Worm (Caenorhabditis elegans) whole organism, L3 larva: Measurements from ENCODE around the gene Y53F4B.23.

Experiments
- aly-2 ChIP-seq: fragments of 150-350 bp; optimal IDR thresholded peaks from 2 replicates; lab custom pipeline; 2014; ENCODE audit warnings: missing biosample characterization, missing genetic modification characterization
- ama-1 ChIP-seq: fragments of 150-350 bp; optimal IDR thresholded peaks from 2 replicates; lab custom pipeline; 2018
- ceh-16 ChIP-seq: sonication (generic microtip); optimal IDR thresholded peaks from 2 replicates; lab custom pipeline; 2017; ENCODE audit warnings: missing biosample characterization, missing genetic modification characterization
- ceh-28 ChIP-seq: fragments of 150-350 bp; optimal IDR thresholded peaks from 2 replicates; lab custom pipeline; 2014; ENCODE audit warnings: missing biosample characterization, missing genetic modification reagents, missing genetic modification characterization
- ceh-82 ChIP-seq: fragments of 150-350 bp; optimal IDR thresholded peaks from 2 replicates; lab custom pipeline; 2014; ENCODE audit warnings: missing biosample characterization, missing genetic modification characterization
- daf-12 ChIP-seq: fragments of 150-350 bp; optimal IDR thresholded peaks from 2 replicates; lab custom pipeline; 2014; ENCODE audit warnings: missing biosample characterization, missing genetic modification reagents, missing genetic modification characterization
- egl-27 ChIP-seq: sonication (generic microtip); optimal IDR thresholded peaks from 4 replicates; lab custom pipeline; 2017; ENCODE audit warnings: missing biosample characterization, missing genetic modification reagents, missing genetic modification characterization
- elt-1 ChIP-seq: fragments of 150-350 bp; optimal IDR thresholded peaks from 2 replicates; lab custom pipeline; 2014; ENCODE audit warnings: missing biosample characterization, missing genetic modification characterization
- elt-2 ChIP-seq: sonication (generic microtip); optimal IDR thresholded peaks from 2 replicates; lab custom pipeline; 2016; ENCODE audit warnings: missing genetic modification reagents, mild to moderate bottlenecking, missing genetic modification characterization, missing compliant biosample characterization
- elt-3 ChIP-seq, 3 experiments: fragments of 150-350 bp in 1 of 3; sonication (generic microtip) in 2 of 3; optimal IDR thresholded peaks; 2 replicates in 2 of 3; 4 replicates in 1 of 3; lab custom pipeline; 2014 to 2017; ENCODE audit warnings: missing biosample characterization in 3 of 3, missing genetic modification characterization in 3 of 3
- eor-1 ChIP-seq, 2 experiments: fragments of 150-350 bp; optimal IDR thresholded peaks; 2 replicates each; lab custom pipeline; 2014 to 2018; ENCODE audit warnings: missing biosample characterization in 2 of 2, missing genetic modification characterization in 2 of 2
- fkh-10 ChIP-seq: sonication (generic microtip); optimal IDR thresholded peaks from 2 replicates; lab custom pipeline; 2017; ENCODE audit warnings: missing biosample characterization, missing genetic modification reagents, missing genetic modification characterization
- fkh-2 ChIP-seq: fragments of 150-350 bp; optimal IDR thresholded peaks from 2 replicates; lab custom pipeline; 2014; ENCODE audit warnings: missing biosample characterization, missing genetic modification reagents, missing genetic modification characterization
- hmg-11 ChIP-seq: sonication (generic microtip); optimal IDR thresholded peaks from 2 replicates; lab custom pipeline; 2016; ENCODE audit warnings: missing genetic modification characterization, missing compliant biosample characterization
- lin-15B ChIP-seq: fragments of 150-350 bp; optimal IDR thresholded peaks from 2 replicates; lab custom pipeline; 2014; ENCODE audit warnings: missing biosample characterization, missing genetic modification characterization
- lin-39 ChIP-seq: fragments of 150-350 bp; optimal IDR thresholded peaks from 2 replicates; lab custom pipeline; 2018; ENCODE audit warnings: missing biosample characterization, missing genetic modification reagents, missing genetic modification characterization
- lsy-12 ChIP-seq: sonication (generic microtip); optimal IDR thresholded peaks from 2 replicates; lab custom pipeline; 2016; ENCODE audit warnings: mild to moderate bottlenecking, missing genetic modification characterization, missing compliant biosample characterization
- mdl-1 ChIP-seq: fragments of 150-350 bp; optimal IDR thresholded peaks from 2 replicates; lab custom pipeline; 2014; ENCODE audit warnings: missing biosample characterization, missing genetic modification characterization
- nfya-1 ChIP-seq: sonication (generic microtip); optimal IDR thresholded peaks from 2 replicates; lab custom pipeline; 2017; ENCODE audit warnings: missing genetic modification characterization, mild to moderate bottlenecking, missing compliant biosample characterization, antibody characterized with exemption, moderate library complexity; ENCODE audit not compliant: insufficient read depth
- nhr-23 ChIP-seq: fragments of 150-350 bp; optimal IDR thresholded peaks from 2 replicates; lab custom pipeline; 2014; ENCODE audit warnings: missing biosample characterization, missing genetic modification reagents, missing genetic modification characterization
- nhr-237 ChIP-seq: fragments of 150-350 bp; optimal IDR thresholded peaks from 2 replicates; lab custom pipeline; 2014; ENCODE audit warnings: missing biosample characterization, missing genetic modification characterization
- nhr-25 ChIP-seq: sonication (generic microtip); optimal IDR thresholded peaks from 2 replicates; lab custom pipeline; 2017; ENCODE audit warnings: missing biosample characterization, missing genetic modification characterization
- nhr-43 ChIP-seq: sonication (generic microtip); optimal IDR thresholded peaks from 2 replicates; lab custom pipeline; 2016; ENCODE audit warnings: mild to moderate bottlenecking, missing genetic modification characterization, missing compliant biosample characterization; ENCODE audit not compliant: poor library complexity, severe bottlenecking
- nhr-67 ChIP-seq: fragments of 150-350 bp; optimal IDR thresholded peaks from 2 replicates; lab custom pipeline; 2014; ENCODE audit warnings: missing biosample characterization, missing genetic modification characterization
- nhr-76 ChIP-seq: fragments of 150-350 bp; sonication (generic microtip); optimal IDR thresholded peaks from 5 replicates; lab custom pipeline; 2014; ENCODE audit warnings: missing biosample characterization, missing genetic modification characterization
- pha-4 ChIP-seq: fragments of 150-350 bp; optimal IDR thresholded peaks from 2 replicates; lab custom pipeline; 2014; ENCODE audit warnings: missing biosample characterization, missing genetic modification reagents, missing genetic modification characterization
- pqm-1 ChIP-seq: fragments of 150-350 bp; optimal IDR thresholded peaks from 2 replicates; lab custom pipeline; 2017; ENCODE audit warnings: missing biosample characterization, missing genetic modification characterization, inconsistent platforms
- skn-1 ChIP-seq: fragments of 150-350 bp; optimal IDR thresholded peaks from 2 replicates; lab custom pipeline; 2014; ENCODE audit warnings: missing biosample characterization, missing genetic modification characterization
- snpc-4 ChIP-seq: fragments of 150-350 bp; optimal IDR thresholded peaks from 2 replicates; lab custom pipeline; 2014; ENCODE audit warnings: missing biosample characterization, missing genetic modification characterization
- tbx-2 ChIP-seq: sonication (generic microtip); optimal IDR thresholded peaks from 2 replicates; lab custom pipeline; 2016; ENCODE audit warnings: mild to moderate bottlenecking, missing genetic modification characterization, missing compliant biosample characterization
- unc-39 ChIP-seq: sonication (generic microtip); optimal IDR thresholded peaks from 4 replicates; lab custom pipeline; 2017; ENCODE audit warnings: missing biosample characterization, missing genetic modification characterization
- unc-62 ChIP-seq: fragments of 150-350 bp; sonication (generic microtip); optimal IDR thresholded peaks from 4 replicates; lab custom pipeline; 2014; ENCODE audit warnings: missing biosample characterization, missing genetic modification reagents, missing genetic modification characterization
- zag-1 ChIP-seq: fragments of 150-350 bp; optimal IDR thresholded peaks from 2 replicates; lab custom pipeline; 2014; ENCODE audit warnings: missing biosample characterization, missing genetic modification characterization
- ztf-4 ChIP-seq: fragments of 150-350 bp; optimal IDR thresholded peaks from 2 replicates; lab custom pipeline; 2014; ENCODE audit warnings: missing biosample characterization, missing genetic modification characterization

Y53F4B.23 gene

DNA sequence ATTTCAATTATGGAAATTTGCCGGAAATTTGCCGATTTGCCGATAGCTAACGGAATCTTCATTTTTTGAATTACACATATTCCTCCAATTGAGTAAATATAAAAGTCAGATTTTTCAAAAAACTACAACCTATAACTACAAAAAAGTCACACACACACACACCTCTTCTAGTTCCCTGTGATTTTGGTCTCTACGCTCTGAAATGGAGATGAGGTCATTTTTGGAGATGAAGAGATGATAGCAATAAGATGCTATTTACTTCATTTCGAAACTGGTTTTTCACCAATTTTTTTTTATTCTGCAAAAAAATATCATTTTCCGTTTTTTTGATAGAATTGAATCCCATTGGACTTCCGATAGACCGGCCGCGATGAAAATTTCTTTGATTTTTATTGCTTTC lies at the start of gene Y53F4B.23:
Gene Y53F4B.23, plus strand, starts transcription at position 312 of the 400 bp plus-strand sequence.
- no peak for TF ChIP-seq unc-62
- TF ChIP-seq, all 47 proteins: peak for 0

DNA sequence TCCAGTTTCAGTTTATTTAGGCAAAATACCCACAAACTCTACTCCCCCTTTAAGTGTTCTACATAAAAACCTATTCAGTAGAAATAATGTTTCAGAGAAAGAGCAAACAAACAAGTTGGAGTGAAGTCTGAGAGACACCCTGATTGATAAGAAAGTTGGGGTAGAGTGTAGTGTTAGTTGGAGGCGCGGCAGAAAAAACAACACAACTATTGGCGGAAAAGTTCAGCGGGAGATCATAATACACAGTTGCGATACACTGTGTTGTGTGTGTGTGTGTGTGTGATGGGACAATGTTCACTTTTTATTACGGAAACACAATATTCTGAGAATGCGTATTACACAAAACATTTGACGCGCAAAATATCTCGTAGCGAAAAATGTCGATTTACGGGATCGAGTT lies 49.5 kb upstream of the Y53F4B.23 start:
- peak; percentile 65 for TF ChIP-seq pha-4 (tag; lab: Kevin White, UChicago)
- TF ChIP-seq ceh-28 = no peak
- TF ChIP-seq fkh-2 (tag; lab: Kevin White, UChicago) = no peak
- TF ChIP-seq nhr-237 = no peak
- TF ChIP-seq pqm-1 (tag; lab: Kevin White, UChicago) = peak; percentile 51
- no peak for TF ChIP-seq nhr-76
- TF ChIP-seq elt-2 (tag; lab: Kevin White, UChicago) = peak; percentile 59
- TF ChIP-seq, all 47 proteins: peak for 3

DNA sequence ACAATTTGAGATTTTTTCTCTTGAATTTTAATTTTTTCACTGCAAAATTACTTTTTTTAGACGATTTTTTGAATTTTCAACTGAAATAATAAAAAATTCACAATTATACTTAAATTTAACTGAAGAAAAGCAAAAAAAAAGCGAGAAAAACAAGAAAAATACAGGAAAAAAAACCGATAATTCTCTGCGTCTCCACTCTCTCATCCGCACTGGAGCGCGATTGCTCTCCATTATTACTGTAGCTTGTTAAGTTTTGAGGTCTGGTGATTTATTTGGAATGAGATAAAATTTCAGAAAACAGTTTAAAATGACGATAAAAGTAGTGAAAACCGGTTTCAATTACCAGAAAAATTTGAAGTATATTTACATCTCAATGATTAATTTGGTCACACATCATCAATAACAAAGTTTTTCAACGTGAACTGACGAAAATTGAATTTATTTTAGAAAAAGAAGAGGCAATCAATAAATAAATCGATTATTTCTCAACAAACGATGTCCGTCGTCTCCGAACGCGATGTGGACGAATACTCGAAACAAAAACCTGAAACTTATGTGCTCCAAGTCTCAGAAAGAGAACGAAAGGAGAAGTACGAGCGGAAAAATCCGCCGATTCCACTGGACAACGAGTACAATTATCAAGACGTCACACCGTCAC lies 47.4 kb upstream of the Y53F4B.23 start, which contains the start of gene Y53F4B.19:
Gene Y53F4B.19, plus strand, starts transcription at position 157 of the 658 bp plus-strand sequence.
- TF ChIP-seq nfya-1 (tag; lab: Kevin White, UChicago) (no peak), elt-3 (tag; optimal IDR thresholded peaks at IDR 0.05; lab: Kevin White, UChicago) (no peak), fkh-2 (tag; lab: Kevin White, UChicago) (no peak), skn-1 (tag; lab: Kevin White, UChicago) (no peak), hmg-11 (tag; lab: Kevin White, UChicago) (no peak), ceh-28 (no peak)

DNA sequence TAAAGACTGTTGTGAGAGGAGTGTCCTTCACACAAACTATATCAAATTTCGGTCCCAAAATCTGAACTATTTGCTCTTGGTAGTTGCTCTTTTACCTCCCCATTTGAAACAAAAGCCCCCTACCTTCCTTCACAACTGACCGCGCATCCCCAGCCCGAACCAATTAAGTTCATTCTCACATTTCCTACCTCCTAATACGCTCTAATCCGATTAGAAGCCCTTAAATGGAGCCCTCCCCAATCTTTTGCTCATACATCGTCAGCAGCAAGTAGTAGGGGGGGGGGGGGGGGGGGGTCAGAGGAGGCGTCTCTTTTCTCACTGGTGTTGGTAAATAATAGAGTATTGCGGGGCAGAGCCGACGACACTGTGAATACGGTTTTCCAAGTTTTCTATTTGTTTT lies 43.8 kb upstream of the Y53F4B.23 start:
- TF ChIP-seq fkh-10 (no peak), nhr-67 (tag; lab: Kevin White, UChicago) (no peak), lin-15B (tag; lab: Kevin White, UChicago) (no peak), unc-62 (no peak), fkh-2 (tag; lab: Kevin White, UChicago) (no peak), tbx-2 (tag; lab: Kevin White, UChicago) (no peak), hmg-11 (tag; lab: Kevin White, UChicago) (no peak), ama-1 (no peak), elt-1 (no peak), nhr-237 (no peak), skn-1 (tag; lab: Kevin White, UChicago) (no peak), nhr-23 (no peak), ceh-16 (tag; lab: Kevin White, UChicago) (no peak), zag-1 (tag; lab: Kevin White, UChicago) (no peak), lin-39 (tag; lab: Kevin White, UChicago) (no peak), nhr-43 (no peak), snpc-4 (no peak)

DNA sequence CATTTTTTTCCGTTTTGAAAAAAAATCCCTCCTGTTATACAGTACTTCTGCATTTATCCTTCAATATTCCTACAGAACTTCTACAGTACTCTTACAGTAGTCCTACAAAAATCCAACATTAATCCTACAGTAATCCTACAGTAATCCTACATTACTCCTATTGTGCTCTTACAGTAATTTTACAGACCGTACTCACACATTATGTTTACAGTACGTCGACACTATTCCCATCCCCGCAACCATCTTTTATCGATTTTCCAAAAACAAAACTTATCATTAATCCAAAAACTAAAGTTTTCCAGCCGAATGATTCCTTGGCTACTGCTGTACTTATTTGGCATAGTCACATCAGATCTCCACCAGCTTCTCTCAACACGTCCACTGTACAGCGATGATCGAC lies 40.1 kb upstream of the Y53F4B.23 start, which contains the start of gene Y53F4B.20:
Gene Y53F4B.20, plus strand, starts transcription at position 301 of the 400 bp plus-strand sequence.
- TF ChIP-seq nhr-25 (tag; lab: Kevin White, UChicago) (no peak), ceh-28 (no peak), pha-4 (tag; lab: Kevin White, UChicago) (no peak), lin-39 (tag; lab: Kevin White, UChicago) (no peak), elt-2 (tag; lab: Kevin White, UChicago) (no peak)

DNA sequence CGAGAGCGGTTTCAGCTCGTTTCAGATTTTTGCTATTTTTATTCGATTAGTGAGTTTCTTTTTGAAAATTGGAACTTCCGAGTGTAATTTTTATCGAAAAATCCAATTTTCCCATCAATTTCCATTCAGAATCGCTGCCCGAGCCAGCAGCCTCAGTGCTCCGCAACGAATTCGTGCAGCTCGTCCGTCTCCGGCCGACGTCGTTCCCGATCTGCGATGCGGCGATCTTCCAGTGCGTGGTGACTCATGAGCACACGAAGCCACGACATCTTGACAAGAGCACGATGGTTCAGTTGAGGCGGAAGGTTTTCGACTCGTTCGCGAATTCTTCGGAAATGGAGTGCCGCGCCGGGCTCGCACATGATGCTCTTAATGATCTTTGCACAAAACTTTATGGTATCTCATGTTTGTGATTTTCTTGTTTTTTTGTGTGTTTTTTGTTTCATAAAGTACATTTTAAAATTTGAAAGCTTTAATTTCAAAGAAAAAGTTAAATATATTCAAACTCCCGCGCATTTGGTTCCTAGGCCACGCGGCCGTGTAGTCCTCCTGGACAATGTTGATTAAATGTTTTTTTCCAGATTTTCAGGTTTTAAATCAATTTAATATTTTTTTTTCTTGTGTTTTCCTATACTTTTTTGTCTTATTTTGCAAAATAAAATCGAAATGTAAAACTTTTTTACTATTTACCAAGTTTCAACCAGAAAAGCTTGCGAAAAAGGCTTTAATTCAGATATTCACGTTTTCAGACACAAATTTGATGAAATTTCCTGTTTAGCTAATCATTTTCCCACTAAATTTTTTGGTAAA lies 35.0 kb upstream of the Y53F4B.23 start:
- TF ChIP-seq ama-1 (no peak), pqm-1 (tag; lab: Kevin White, UChicago) (no peak), mdl-1 (tag; lab: Kevin White, UChicago) (no peak), daf-12 (tag; lab: Kevin White, UChicago) (no peak), lsy-12 (tag; lab: Kevin White, UChicago) (no peak), zag-1 (tag; lab: Kevin White, UChicago) (no peak), nhr-67 (tag; lab: Kevin White, UChicago) (no peak), lin-39 (tag; lab: Kevin White, UChicago) (no peak), lin-15B (tag; lab: Kevin White, UChicago) (peak; percentile 41), egl-27 (tag; lab: Kevin White, UChicago) (no peak), unc-39 (tag; lab: Kevin White, UChicago) (no peak), fkh-10 (no peak), snpc-4 (peak; percentile 54), pha-4 (tag; lab: Kevin White, UChicago) (peak; percentile 58), elt-3 (tag; optimal IDR thresholded peaks at IDR 0.05; lab: Kevin White, UChicago) (no peak), elt-1 (no peak), nhr-25 (tag; lab: Kevin White, UChicago) (no peak), nfya-1 (tag; lab: Kevin White, UChicago) (peak; percentile 56), nhr-23 (peak; percentile 59), nhr-43 (peak; percentile 88), aly-2 (tag; lab: Kevin White, UChicago) (no peak), ztf-4 (tag; lab: Kevin White, UChicago) (no peak), ceh-28 (no peak), ceh-82 (tag; lab: Kevin White, UChicago) (no peak), tbx-2 (tag; lab: Kevin White, UChicago) (no peak), eor-1 (tag; optimal IDR thresholded peaks at IDR 0.05; lab: Kevin White, UChicago) (no peak)
